Fruit fly (Drosophila melanogaster): ENCODE measurements around the gene spo.

DNA sequence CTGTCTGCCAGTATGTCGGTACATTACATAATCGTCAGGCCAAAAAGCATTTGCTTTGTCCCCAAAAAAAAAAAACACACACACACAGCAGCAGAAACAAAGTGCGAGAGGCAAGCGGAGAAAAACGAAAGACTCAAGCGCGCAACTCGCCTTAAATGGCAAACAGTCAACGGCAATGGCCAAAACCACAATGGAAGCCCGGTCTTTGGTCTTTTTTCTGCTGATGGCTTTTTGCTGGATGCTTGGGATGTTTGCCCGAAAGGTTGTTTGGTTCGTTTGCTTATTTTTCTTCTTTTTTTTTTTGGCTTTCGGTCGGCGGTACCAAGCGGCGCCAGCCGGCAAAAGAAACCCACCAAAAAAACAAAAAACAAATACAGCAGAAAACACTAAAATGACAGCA, 21.3 kb downstream of the spo start:
- no peak for TF ChIP-seq CG8478 (optimal IDR thresholded peaks at IDR 0.05)
- TF ChIP-seq CTCF (optimal IDR thresholded peaks at IDR 0.05) = no peak
